Fruit fly (Drosophila melanogaster) whole organism, embryonic: Measurements from ENCODE around the gene Sk2.

Source experiments
- Blimp-1 ChIP-seq: fragments of 200-800 bp; sonication (Bioruptor generic); optimal IDR thresholded peaks from 3 replicates; lab custom pipeline; 2018; ENCODE audit warnings: missing biosample characterization, missing genetic modification characterization, mild to moderate bottlenecking, moderate library complexity, missing genetic modification reagents
- CG4328 ChIP-seq: fragments of 200-800 bp; sonication (Bioruptor generic); optimal IDR thresholded peaks from 3 replicates; lab custom pipeline; 2017; ENCODE audit warnings: missing biosample characterization, missing genetic modification reagents, missing genetic modification characterization
- CG7556 ChIP-seq: fragments of 200-800 bp; sonication (Bioruptor generic); optimal IDR thresholded peaks from 2 replicates; lab custom pipeline; 2017; ENCODE audit warnings: missing biosample characterization, mild to moderate bottlenecking, missing genetic modification characterization
- Hr78 ChIP-seq, 2 experiments: fragments of 200-800 bp in 1 of 2; fragments of >200 bp in 1 of 2; sonication (Bioruptor generic) in 1 of 2; optimal IDR thresholded peaks; 2 replicates each; lab custom pipeline; 2017 to 2019; ENCODE audit warnings: missing biosample characterization in 2 of 2, missing genetic modification characterization in 2 of 2, mild to moderate bottlenecking in 1 of 2, moderate library complexity in 1 of 2
- grn ChIP-seq: fragments of 200-800 bp; sonication (Bioruptor generic); optimal IDR thresholded peaks from 3 replicates; lab custom pipeline; 2017; ENCODE audit warnings: missing biosample characterization, missing genetic modification characterization
- lbe ChIP-seq: fragments of 200-800 bp; sonication (Bioruptor generic); optimal IDR thresholded peaks from 2 replicates; lab custom pipeline; 2016; ENCODE audit warnings: missing biosample characterization, mild to moderate bottlenecking, missing genetic modification characterization

DNA sequence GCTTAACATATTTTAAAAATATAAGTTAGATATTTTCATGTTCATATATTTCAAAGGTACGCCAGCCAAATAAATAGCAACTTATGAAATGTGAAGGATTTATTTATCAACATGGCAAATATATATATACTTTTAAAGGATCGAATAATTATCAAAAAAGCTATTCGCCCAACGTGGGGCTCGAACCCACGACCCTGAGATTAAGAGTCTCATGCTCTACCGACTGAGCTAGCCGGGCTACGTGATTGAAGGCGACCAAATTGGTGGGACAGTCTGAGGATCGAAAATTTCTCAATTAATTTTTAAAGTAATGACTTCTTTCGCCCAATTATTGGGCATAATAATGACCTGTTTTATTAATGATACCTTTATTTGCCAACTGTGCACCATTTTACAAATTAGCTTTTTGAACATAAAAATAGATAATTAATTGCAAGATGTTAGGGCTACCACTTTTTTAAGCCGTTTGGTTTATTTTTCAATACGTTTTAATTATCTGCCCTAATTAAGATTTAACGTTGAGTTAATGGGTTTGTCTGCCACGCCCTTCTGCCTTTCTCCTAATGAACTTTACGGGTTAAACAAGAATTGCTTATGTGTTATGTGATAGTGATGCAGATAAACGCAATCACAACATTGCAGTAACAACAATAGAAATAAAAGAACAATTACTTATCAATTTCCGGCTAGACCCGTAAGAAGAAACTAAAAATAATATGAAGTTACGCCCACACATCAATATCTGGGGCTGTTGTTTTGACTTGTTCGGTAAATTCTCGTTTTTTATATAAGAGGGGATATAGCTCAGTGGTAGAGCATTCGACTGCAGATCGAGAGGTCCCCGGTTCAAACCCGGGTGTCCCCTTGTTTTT, 50.1 kb downstream of the Sk2 start:
- TF ChIP-seq CG7556 (GFP tag; lab: Kevin White, UChicago) (no peak), grn (GFP tag; lab: Kevin White, UChicago) (no peak), Blimp-1 (GFP tag; lab: Kevin White, UChicago) (no peak), lbe (no peak), Hr78 (GFP tag; optimal IDR thresholded peaks at IDR 0.05; lab: Kevin White, UChicago) (no peak), CG4328 (GFP tag; lab: Kevin White, UChicago) (no peak)
